Fruit fly (Drosophila melanogaster): ENCODE results near the gene CG34012.
A peak's percentile ranks its signal among the peaks of the same experiment; 100 is the strongest.

CG34012 gene

dm6 chr3L:11091943-11092609 is 17.2 kb downstream of the CG34012 start (continued):
- peak; percentile 60 for TF ChIP-seq CG12769 (tag; optimal IDR thresholded peaks at IDR 0.05)
- peak; percentile 12 for TF ChIP-seq CG17802 (tag; optimal IDR thresholded peaks at IDR 0.05)
- no peak for TF ChIP-seq jing (GFP tag; optimal IDR thresholded peaks at IDR 0.05)
- TF ChIP-seq CG18262 (tag; optimal IDR thresholded peaks at IDR 0.05) = peak; percentile 45
- no peak for TF ChIP-seq CTCF (GFP tag; optimal IDR thresholded peaks at IDR 0.05)
- peak; percentile 35 for TF ChIP-seq lmd (GFP tag; IDR thresholded peaks at IDR 0.05)
- TF ChIP-seq pan (optimal IDR thresholded peaks at IDR 0.05) = no peak
- peak in 1 of 2 experiments; percentile 64 for TF ChIP-seq pan (GFP tag; optimal IDR thresholded peaks at IDR 0.05 in 1 of 2, IDR thresholded peaks at IDR 0.05 in 1 of 2)
- no peak for TF ChIP-seq CG7372 (GFP tag; IDR thresholded peaks at IDR 0.05)
- TF ChIP-seq tll (GFP tag; optimal IDR thresholded peaks at IDR 0.05) = no peak
- TF ChIP-seq CG9797 (GFP tag; optimal IDR thresholded peaks at IDR 0.05) = no peak
- TF ChIP-seq p53 (GFP tag; optimal IDR thresholded peaks at IDR 0.05) = peak; percentile 29
- no peak for TF ChIP-seq dimm (GFP tag; IDR thresholded peaks at IDR 0.05)
- no peak for TF ChIP-seq CG6683 (GFP tag; optimal IDR thresholded peaks at IDR 0.05)
- no peak for TF ChIP-seq ssp (GFP tag; IDR thresholded peaks at IDR 0.05)
- peak; percentile 39 for TF ChIP-seq CG12942 (GFP tag; optimal IDR thresholded peaks at IDR 0.05)
- TF ChIP-seq run (tag; optimal IDR thresholded peaks at IDR 0.05) = no peak
- TF ChIP-seq CG13624 (GFP tag; optimal IDR thresholded peaks at IDR 0.05) = peak; percentile 74
- peak; percentile 47 for TF ChIP-seq CG9727 (GFP tag; optimal IDR thresholded peaks at IDR 0.05)
- TF ChIP-seq HLH54F (GFP tag; optimal IDR thresholded peaks at IDR 0.05) = peak; percentile 72
- TF ChIP-seq Awh (GFP tag; IDR thresholded peaks at IDR 0.05) = no peak
- peak; percentile 62 for TF ChIP-seq tin (GFP tag; optimal IDR thresholded peaks at IDR 0.05)
- no peak for TF ChIP-seq ac (GFP tag; optimal IDR thresholded peaks at IDR 0.05)
- no peak for TF ChIP-seq CG2678 (tag; optimal IDR thresholded peaks at IDR 0.05)
- TF ChIP-seq CG32532 (GFP tag; IDR thresholded peaks at IDR 0.05) = 0 out of 2 replicates have a peak, but pooled peaks have one; percentile 43
- TF ChIP-seq CG17912 (GFP tag; optimal IDR thresholded peaks at IDR 0.05) = peak; percentile 4
- TF ChIP-seq cad (GFP tag; optimal IDR thresholded peaks at IDR 0.05) = no peak
- TF ChIP-seq Dbx (GFP tag; IDR thresholded peaks at IDR 0.05) = 0 out of 3 replicates have a peak, but pooled peaks have one; percentile 53
- peak; percentile 94 for TF ChIP-seq chinmo (GFP tag; IDR thresholded peaks at IDR 0.05; ENCODE audit: partially characterized antibody)
- no peak for TF ChIP-seq Optix (GFP tag; IDR thresholded peaks at IDR 0.05)
- TF ChIP-seq BEAF-32 (GFP tag; optimal IDR thresholded peaks at IDR 0.05) = peak; percentile 1
- no peak for TF ChIP-seq Lhr (GFP tag; optimal IDR thresholded peaks at IDR 0.05)
- peak; percentile 76 for TF ChIP-seq CG6272 (GFP tag; IDR thresholded peaks at IDR 0.05)
- TF ChIP-seq CG15011 (GFP tag; optimal IDR thresholded peaks at IDR 0.05) = no peak
- TF ChIP-seq CG5180 (GFP tag; optimal IDR thresholded peaks at IDR 0.05) = peak; percentile 26
- no peak for TF ChIP-seq PHDP (tag; optimal IDR thresholded peaks at IDR 0.05)
- peak; percentile 19 for TF ChIP-seq CG15601 (tag; optimal IDR thresholded peaks at IDR 0.05)
- TF ChIP-seq mam (GFP tag; optimal IDR thresholded peaks at IDR 0.05) = peak; percentile 64
- no peak for TF ChIP-seq tap (tag; optimal IDR thresholded peaks at IDR 0.05)
- no peak for TF ChIP-seq MESR4 (GFP tag; optimal IDR thresholded peaks at IDR 0.05)
- no peak for TF ChIP-seq Lpt (GFP tag; optimal IDR thresholded peaks at IDR 0.05)
- no peak for TF ChIP-seq ase (GFP tag; IDR thresholded peaks at IDR 0.05)
- TF ChIP-seq toy (GFP tag; IDR thresholded peaks at IDR 0.05) = no peak
- 0 out of 2 replicates have a peak, but pooled peaks have one; percentile 26 for TF ChIP-seq Rx (GFP tag; IDR thresholded peaks at IDR 0.05)
- no peak for TF ChIP-seq CG13424 (tag; optimal IDR thresholded peaks at IDR 0.05)
- no peak for TF ChIP-seq Kr (GFP tag; optimal IDR thresholded peaks at IDR 0.05)
- no peak for TF ChIP-seq twi (tag; optimal IDR thresholded peaks at IDR 0.05)
- TF ChIP-seq wek (GFP tag; optimal IDR thresholded peaks at IDR 0.05) = no peak
- peak; percentile 69 for TF ChIP-seq HHEX (GFP tag; optimal IDR thresholded peaks at IDR 0.05)
- TF ChIP-seq CG11085 (GFP tag; IDR thresholded peaks at IDR 0.05) = no peak
